Fruit fly (Drosophila melanogaster): ENCODE measurements around the gene CG9706.
A peak's percentile ranks its signal among the peaks of the same experiment; 100 is the strongest.

The CG9706 gene

dm6 chr3L:16749726-16750125, 33.1 kb upstream of the CG9706 start:
- TF ChIP-seq Mnt (GFP tag; optimal IDR thresholded peaks at IDR 0.05) = no peak
- no peak for TF ChIP-seq CG12768 (GFP tag; optimal IDR thresholded peaks at IDR 0.05)
- no peak for TF ChIP-seq Crg-1 (GFP tag; optimal IDR thresholded peaks at IDR 0.05)
- TF ChIP-seq Clk (GFP tag; optimal IDR thresholded peaks at IDR 0.05) = no peak
- TF ChIP-seq toe (GFP tag; optimal IDR thresholded peaks at IDR 0.05) = no peak
- TF ChIP-seq cic (GFP tag; optimal IDR thresholded peaks at IDR 0.05) = no peak
- TF ChIP-seq tj (GFP tag; optimal IDR thresholded peaks at IDR 0.05) = no peak
- TF ChIP-seq CG7101 (tag; optimal IDR thresholded peaks at IDR 0.05) = no peak
- TF ChIP-seq CG1620 (GFP tag; optimal IDR thresholded peaks at IDR 0.05) = no peak
- no peak for TF ChIP-seq ovo (GFP tag; optimal IDR thresholded peaks at IDR 0.05)
- no peak for TF ChIP-seq kay (GFP tag; ENCODE audit: borderline replicate concordance)

- TF ChIP-seq tj (GFP tag; optimal IDR thresholded peaks at IDR 0.05) = peak; percentile 53
- TF ChIP-seq bab1 (GFP tag; optimal IDR thresholded peaks at IDR 0.05) = no peak
These were observed 32.1 kb upstream of the CG9706 start for dm6 chr3L:16750750-16751149.

- TF ChIP-seq Clk (GFP tag; optimal IDR thresholded peaks at IDR 0.05) (no peak), CG7101 (tag; optimal IDR thresholded peaks at IDR 0.05) (no peak), CG11617 (GFP tag; optimal IDR thresholded peaks at IDR 0.05) (no peak), kay (GFP tag; ENCODE audit: borderline replicate concordance) (no peak), CG12768 (GFP tag; optimal IDR thresholded peaks at IDR 0.05) (no peak), Crg-1 (GFP tag; optimal IDR thresholded peaks at IDR 0.05) (no peak), CG1620 (GFP tag; optimal IDR thresholded peaks at IDR 0.05) (no peak), CG14711 (tag; optimal IDR thresholded peaks at IDR 0.05) (no peak), CG7045 (GFP tag; optimal IDR thresholded peaks at IDR 0.05) (no peak), CG33017 (tag; optimal IDR thresholded peaks at IDR 0.05) (no peak), ovo (GFP tag; optimal IDR thresholded peaks at IDR 0.05) (no peak), Hr96 (GFP tag; optimal IDR thresholded peaks at IDR 0.05) (no peak)
These were observed 31.2 kb upstream of the CG9706 start for dm6 chr3L:16751487-16752054.

- TF ChIP-seq CG14711 (tag; optimal IDR thresholded peaks at IDR 0.05) = no peak
- no peak for TF ChIP-seq CG11617 (GFP tag; optimal IDR thresholded peaks at IDR 0.05)
- TF ChIP-seq ovo (GFP tag; optimal IDR thresholded peaks at IDR 0.05) = no peak
- TF ChIP-seq Crg-1 (GFP tag; optimal IDR thresholded peaks at IDR 0.05) = no peak
- no peak for TF ChIP-seq toe (GFP tag; optimal IDR thresholded peaks at IDR 0.05)
- no peak for TF ChIP-seq bab1 (GFP tag; optimal IDR thresholded peaks at IDR 0.05)
- TF ChIP-seq CG1620 (GFP tag; optimal IDR thresholded peaks at IDR 0.05) = no peak
- no peak for TF ChIP-seq cnc (optimal IDR thresholded peaks at IDR 0.05)
- TF ChIP-seq Clk (GFP tag; optimal IDR thresholded peaks at IDR 0.05) = no peak
- TF ChIP-seq CG33017 (tag; optimal IDR thresholded peaks at IDR 0.05) = no peak
- TF ChIP-seq pad (GFP tag; optimal IDR thresholded peaks at IDR 0.05) = no peak
- no peak for TF ChIP-seq CG12768 (GFP tag; optimal IDR thresholded peaks at IDR 0.05)
- no peak for TF ChIP-seq cic (GFP tag; optimal IDR thresholded peaks at IDR 0.05)
- TF ChIP-seq CG7101 (tag; optimal IDR thresholded peaks at IDR 0.05) = no peak
- no peak for TF ChIP-seq Hr96 (GFP tag; optimal IDR thresholded peaks at IDR 0.05)
- no peak for TF ChIP-seq tj (GFP tag; optimal IDR thresholded peaks at IDR 0.05)
These were observed 30.3 kb upstream of the CG9706 start for dm6 chr3L:16752402-16753096.

dm6 chr3L:16755189-16755588, 27.6 kb upstream of the CG9706 start, which contains the start of gene CG42852:
CG42852 (plus strand) TSS chr3L:16755489.
- TF ChIP-seq toe (GFP tag; optimal IDR thresholded peaks at IDR 0.05) (no peak), ovo (GFP tag; optimal IDR thresholded peaks at IDR 0.05) (no peak)

dm6 chr3L:16758504-16759109, 24.2 kb upstream of the CG9706 start:
- no peak for TF ChIP-seq CG14711 (tag; optimal IDR thresholded peaks at IDR 0.05)
- TF ChIP-seq CG5204 (GFP tag; optimal IDR thresholded peaks at IDR 0.05) = no peak
- TF ChIP-seq ovo (GFP tag; optimal IDR thresholded peaks at IDR 0.05) = no peak
- TF ChIP-seq tj (GFP tag; optimal IDR thresholded peaks at IDR 0.05) = no peak

- TF ChIP-seq pad (GFP tag; optimal IDR thresholded peaks at IDR 0.05) = no peak
- no peak for TF ChIP-seq cic (GFP tag; optimal IDR thresholded peaks at IDR 0.05)
- no peak for TF ChIP-seq Mnt (GFP tag; optimal IDR thresholded peaks at IDR 0.05)
- TF ChIP-seq Clk (GFP tag; optimal IDR thresholded peaks at IDR 0.05) = no peak
- TF ChIP-seq CG5204 (GFP tag; optimal IDR thresholded peaks at IDR 0.05) = no peak
- no peak for TF ChIP-seq cnc (optimal IDR thresholded peaks at IDR 0.05)
- no peak for TF ChIP-seq CG14711 (tag; optimal IDR thresholded peaks at IDR 0.05)
- no peak for TF ChIP-seq CG7101 (tag; optimal IDR thresholded peaks at IDR 0.05)
- TF ChIP-seq Crg-1 (GFP tag; optimal IDR thresholded peaks at IDR 0.05) = no peak
- TF ChIP-seq CG7045 (GFP tag; optimal IDR thresholded peaks at IDR 0.05) = no peak
- no peak for TF ChIP-seq CG1620 (GFP tag; optimal IDR thresholded peaks at IDR 0.05)
- TF ChIP-seq CG33017 (tag; optimal IDR thresholded peaks at IDR 0.05) = no peak
- TF ChIP-seq toe (GFP tag; optimal IDR thresholded peaks at IDR 0.05) = no peak
- TF ChIP-seq CG11617 (GFP tag; optimal IDR thresholded peaks at IDR 0.05) = no peak
- TF ChIP-seq tj (GFP tag; optimal IDR thresholded peaks at IDR 0.05) = no peak
- no peak for TF ChIP-seq CG12768 (GFP tag; optimal IDR thresholded peaks at IDR 0.05)
These were observed 23.3 kb upstream of the CG9706 start for dm6 chr3L:16759483-16759882.
